Worm (Caenorhabditis elegans): Measurements from ENCODE around the gene arrd-24.

DNA sequence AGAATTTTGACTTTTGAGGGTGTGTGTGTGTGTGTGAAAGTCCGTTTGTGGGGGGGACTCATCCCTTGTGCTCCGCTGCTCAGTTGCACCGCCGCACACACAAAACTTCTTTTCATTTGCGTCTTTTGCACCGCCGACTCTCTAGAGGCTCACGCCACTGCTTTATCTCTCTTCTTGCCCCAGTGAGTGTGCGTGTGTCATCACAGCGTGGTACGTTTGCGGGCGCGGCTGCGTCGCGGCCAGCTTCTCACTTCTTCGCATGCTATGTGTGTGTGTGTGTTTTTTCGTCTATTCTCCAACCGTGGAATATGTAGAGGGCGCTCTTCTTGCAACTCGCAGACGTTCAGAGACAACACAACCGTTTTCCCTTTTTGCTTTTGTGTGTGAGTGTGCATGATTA is 34.8 kb downstream of the arrd-24 start:
- TF ChIP-seq tbx-11 (GFP tag; IDR thresholded peaks at IDR 0.05) (no peak), ama-1 (optimal IDR thresholded peaks at IDR 0.05) (no peak), aly-1 (tag; optimal IDR thresholded peaks at IDR 0.05) (no peak), pes-1 (GFP tag; IDR thresholded peaks at IDR 0.05) (peak; percentile 20; the same call in 1 of the 2 replicates), ets-7 (tag; optimal IDR thresholded peaks at IDR 0.05) (no peak), hmg-4 (GFP tag; optimal IDR thresholded peaks at IDR 0.05) (peak; percentile 69), flt-1 (GFP tag; IDR thresholded peaks at IDR 0.05) (no peak), sea-1 (GFP tag; conservative IDR thresholded peaks at IDR 0.05) (no peak)
